Worm (Caenorhabditis elegans) whole organism, early embryonic: ENCODE measurements around the gene vab-23.

ENCODE experiments used
- ama-1 ChIP-seq: fragments of 150-350 bp; optimal IDR thresholded peaks from 2 replicates; lab custom pipeline; 2014
- ceh-36 ChIP-seq: sonication (generic microtip); optimal IDR thresholded peaks from 2 replicates; lab custom pipeline; 2016; ENCODE audit warnings: missing genetic modification characterization, inconsistent platforms, missing compliant biosample characterization
- ets-7 ChIP-seq: sonication (generic microtip); optimal IDR thresholded peaks from 2 replicates; lab custom pipeline; 2016; ENCODE audit warnings: missing genotype, missing genetic modification characterization, missing compliant biosample characterization
- flt-1 ChIP-seq: fragments of 200-800 bp; sonication (Bioruptor generic); IDR thresholded peaks from 2 replicates; pipeline ENCODE4 v1.3.6; 2022; ENCODE audit warnings: missing genetic modification characterization, missing compliant biosample characterization
- hnd-1 ChIP-seq: sonication (generic microtip); optimal IDR thresholded peaks from 2 replicates; lab custom pipeline; 2016; ENCODE audit warnings: missing genetic modification characterization, missing compliant biosample characterization
- sea-1 ChIP-seq: fragments of 200-800 bp; sonication (Bioruptor generic); conservative IDR thresholded peaks from 2 replicates; pipeline ENCODE4 v1.3.6; 2022; ENCODE audit warnings: missing genetic modification characterization, missing compliant biosample characterization
- tbx-37 ChIP-seq: fragments of 200-800 bp; sonication (Bioruptor generic); conservative IDR thresholded peaks from 2 replicates; pipeline ENCODE4 v1.3.6; 2022; ENCODE audit warnings: missing genetic modification reagents, missing genetic modification characterization, missing compliant biosample characterization
- tra-4 ChIP-seq: sonication (generic microtip); optimal IDR thresholded peaks from 2 replicates; lab custom pipeline; 2017; ENCODE audit warnings: missing genetic modification characterization, missing compliant biosample characterization

ce11 chrII:11930132-11930531 is 29.1 kb upstream of the vab-23 start:
- TF ChIP-seq tra-4 (tag; lab: Kevin White, UChicago) = no peak
- TF ChIP-seq ets-7 (tag; lab: Kevin White, UChicago) = no peak
- TF ChIP-seq ama-1 (lab: Kevin White, UChicago) = no peak
- TF ChIP-seq sea-1 = no peak
- TF ChIP-seq flt-1 (GFP tag; lab: Robert Waterston, UW) = no peak
- TF ChIP-seq tbx-37 (GFP tag; lab: Robert Waterston, UW) = no peak
- TF ChIP-seq ceh-36 = peak; percentile 64
- TF ChIP-seq hnd-1 (tag; lab: Kevin White, UChicago) = no peak
